Fruit fly (Drosophila melanogaster) whole organism, wandering third instar larva: Measurements from ENCODE around the gene rho-6.

ENCODE experiments used
- Abd-B ChIP-seq: fragments of >200 bp; optimal IDR thresholded peaks from 2 replicates; lab custom pipeline; 2017; ENCODE audit warnings: missing biosample characterization, missing genetic modification characterization
- CG32264 ChIP-seq: fragments of 200-800 bp; sonication (Bioruptor generic); optimal IDR thresholded peaks from 2 replicates; lab custom pipeline; 2016; ENCODE audit warnings: missing biosample characterization, missing genetic modification characterization
- CG9705 ChIP-seq: fragments of 200-800 bp; sonication (Bioruptor generic); optimal IDR thresholded peaks from 2 replicates; lab custom pipeline; 2018; ENCODE audit warnings: missing biosample characterization, mild to moderate bottlenecking, missing genetic modification characterization
- CrebA ChIP-seq: fragments of 200-800 bp; sonication (Bioruptor generic); optimal IDR thresholded peaks from 2 replicates; lab custom pipeline; 2016; ENCODE audit warnings: missing biosample characterization, mild to moderate bottlenecking, missing genetic modification characterization, borderline replicate concordance
- Dfd ChIP-seq: fragments of >200 bp; optimal IDR thresholded peaks from 2 replicates; lab custom pipeline; 2017; ENCODE audit warnings: missing biosample characterization, missing genetic modification characterization
- Dif ChIP-seq: fragments of 200-275, 200-300 bp; sonication (Bioruptor generic); optimal IDR thresholded peaks from 2 replicates; lab custom pipeline; 2018; ENCODE audit warnings: missing biosample characterization, missing genetic modification characterization; ENCODE audit not compliant: partially characterized antibody
- GATAd ChIP-seq: sonication (Bioruptor generic); optimal IDR thresholded peaks from 2 replicates; lab custom pipeline; 2016; ENCODE audit warnings: missing biosample characterization, missing genetic modification characterization
- HLH106 ChIP-seq: fragments of 200-800 bp; optimal IDR thresholded peaks from 3 replicates; lab custom pipeline; 2019; ENCODE audit warnings: missing biosample characterization, mild to moderate bottlenecking, missing genetic modification characterization, moderate library complexity
- Hnf4 ChIP-seq: fragments of 200-800 bp; sonication (Bioruptor generic); optimal IDR thresholded peaks from 2 replicates; lab custom pipeline; 2016; ENCODE audit warnings: missing biosample characterization, mild to moderate bottlenecking, missing genetic modification characterization
- Hr78 ChIP-seq: fragments of >200 bp; optimal IDR thresholded peaks from 2 replicates; lab custom pipeline; 2017; ENCODE audit warnings: missing biosample characterization, missing genetic modification characterization
- Hr83 ChIP-seq: fragments of 200-300 bp; sonication (Bioruptor generic); optimal IDR thresholded peaks from 2 replicates; lab custom pipeline; 2016; ENCODE audit warnings: missing biosample characterization, mild to moderate bottlenecking, missing genetic modification characterization, moderate library complexity; ENCODE audit not compliant: poor library complexity, severe bottlenecking
- Jra ChIP-seq: sonication (Bioruptor generic); optimal IDR thresholded peaks from 2 replicates; lab custom pipeline; 2016; ENCODE audit warnings: missing biosample characterization, missing genetic modification characterization
- Mio ChIP-seq: sonication (Bioruptor generic); optimal IDR thresholded peaks from 2 replicates; lab custom pipeline; 2016; ENCODE audit warnings: missing biosample characterization, missing genetic modification characterization
- Myc ChIP-seq: fragments of >200 bp; optimal IDR thresholded peaks from 2 replicates; lab custom pipeline; 2017
- N ChIP-seq: fragments of >200 bp; optimal IDR thresholded peaks from 2 replicates; lab custom pipeline; 2018; ENCODE audit warnings: missing biosample characterization, missing external identifiers, missing genetic modification characterization
- OdsH ChIP-seq: fragments of 200-800 bp; sonication (Bioruptor generic); optimal IDR thresholded peaks from 2 replicates; lab custom pipeline; 2016; ENCODE audit warnings: missing biosample characterization, mild to moderate bottlenecking, missing genetic modification characterization
- Rel ChIP-seq, 2 experiments: fragments of 200-800 bp; sonication (Bioruptor generic) in 1 of 2; optimal IDR thresholded peaks; 2 replicates in 1 of 2; 3 replicates in 1 of 2; lab custom pipeline; 2016 to 2019; ENCODE audit warnings: mild to moderate bottlenecking in 2 of 2, missing biosample characterization in 2 of 2, missing genetic modification characterization in 2 of 2, moderate library complexity in 1 of 2
- Sp1 ChIP-seq: fragments of 200-800 bp; sonication (Bioruptor generic); optimal IDR thresholded peaks from 3 replicates; lab custom pipeline; 2019; ENCODE audit warnings: missing biosample characterization, mild to moderate bottlenecking, missing genetic modification characterization, moderate library complexity
- Vsx2 ChIP-seq: fragments of 200-300, 225-300 bp; sonication (Bioruptor generic); optimal IDR thresholded peaks from 2 replicates; lab custom pipeline; 2018; ENCODE audit warnings: missing biosample characterization, missing genetic modification characterization; ENCODE audit not compliant: partially characterized antibody
- br ChIP-seq: fragments of 200-800 bp; sonication (Bioruptor generic); optimal IDR thresholded peaks from 2 replicates; lab custom pipeline; 2016; ENCODE audit warnings: missing biosample characterization, missing genetic modification characterization
- brk ChIP-seq: fragments of 200-800 bp; sonication (Bioruptor generic); optimal IDR thresholded peaks from 2 replicates; lab custom pipeline; 2016; ENCODE audit warnings: missing biosample characterization, mild to moderate bottlenecking, missing genetic modification characterization
- dl ChIP-seq, 2 experiments: fragments of 175-275, 200-275 bp in 1 of 2; fragments of 200-275 bp in 1 of 2; sonication (Bioruptor generic); optimal IDR thresholded peaks; lab custom pipeline; 2018; ENCODE audit warnings: mild to moderate bottlenecking in 2 of 2, missing biosample characterization in 2 of 2, missing genetic modification characterization in 2 of 2, moderate library complexity in 2 of 2; ENCODE audit not compliant: partially characterized antibody in 2 of 2, insufficient read depth in 1 of 2
- dmrt93B ChIP-seq: fragments of 200-800 bp; sonication (Bioruptor generic); optimal IDR thresholded peaks from 2 replicates; lab custom pipeline; 2018; ENCODE audit warnings: missing biosample characterization, mild to moderate bottlenecking, missing genetic modification characterization
- dsf ChIP-seq: sonication (Bioruptor generic); optimal IDR thresholded peaks from 2 replicates; lab custom pipeline; 2016; ENCODE audit warnings: missing biosample characterization, missing genetic modification characterization, borderline replicate concordance
- ey ChIP-seq: fragments of 200-800 bp; sonication (Bioruptor generic); optimal IDR thresholded peaks from 2 replicates; lab custom pipeline; 2016; ENCODE audit warnings: missing biosample characterization, missing genetic modification characterization
- foxo ChIP-seq, 2 experiments: fragments of 200-800 bp; sonication (Bioruptor generic); optimal IDR thresholded peaks; 2 replicates in 1 of 2; 3 replicates in 1 of 2; lab custom pipeline; 2016 to 2017; ENCODE audit warnings: missing biosample characterization in 2 of 2, missing genetic modification characterization in 2 of 2
- fru ChIP-seq: fragments of 200-800 bp; sonication (Bioruptor generic); optimal IDR thresholded peaks from 3 replicates; lab custom pipeline; 2016; ENCODE audit warnings: missing biosample characterization, mild to moderate bottlenecking, missing genetic modification characterization
- h ChIP-seq: fragments of 200-800 bp; sonication (Bioruptor generic); optimal IDR thresholded peaks from 3 replicates; lab custom pipeline; 2016; ENCODE audit warnings: missing biosample characterization, mild to moderate bottlenecking, missing genetic modification characterization
- jim ChIP-seq: fragments of 175-275, 200-325 bp; sonication (Bioruptor generic); optimal IDR thresholded peaks from 2 replicates; lab custom pipeline; 2016; ENCODE audit warnings: missing biosample characterization, mild to moderate bottlenecking, missing genetic modification characterization
- lola ChIP-seq: fragments of >200 bp; optimal IDR thresholded peaks from 2 replicates; lab custom pipeline; 2017; ENCODE audit warnings: missing biosample characterization, missing genetic modification characterization
- pan ChIP-seq: fragments of >200 bp; optimal IDR thresholded peaks from 2 replicates; lab custom pipeline; 2017
- psq ChIP-seq: fragments of 200-800 bp; sonication (Bioruptor generic); optimal IDR thresholded peaks from 3 replicates; lab custom pipeline; 2017; ENCODE audit warnings: missing biosample characterization, mild to moderate bottlenecking, missing genetic modification characterization, moderate library complexity
- rgr ChIP-seq: fragments of 200-800 bp; sonication (Bioruptor generic); optimal IDR thresholded peaks from 3 replicates; lab custom pipeline; 2016; ENCODE audit warnings: missing biosample characterization, mild to moderate bottlenecking, missing genetic modification characterization
- sage ChIP-seq: fragments of 200-800 bp; sonication (Bioruptor generic); optimal IDR thresholded peaks from 2 replicates; lab custom pipeline; 2016; ENCODE audit warnings: missing biosample characterization, mild to moderate bottlenecking, missing genetic modification characterization
- sv ChIP-seq: fragments of 200-800 bp; sonication (Bioruptor generic); optimal IDR thresholded peaks from 3 replicates; lab custom pipeline; 2016; ENCODE audit warnings: missing biosample characterization, missing genetic modification characterization
- tai ChIP-seq: sonication (Bioruptor generic); optimal IDR thresholded peaks from 2 replicates; lab custom pipeline; 2016; ENCODE audit warnings: missing biosample characterization, missing genetic modification characterization
- usp ChIP-seq: fragments of >200 bp; optimal IDR thresholded peaks from 2 replicates; lab custom pipeline; 2017; ENCODE audit warnings: missing biosample characterization, missing genetic modification characterization
- woc ChIP-seq: sonication (Bioruptor generic); optimal IDR thresholded peaks from 2 replicates; lab custom pipeline; 2016; ENCODE audit warnings: missing biosample characterization, mild to moderate bottlenecking, missing genetic modification characterization

rho-6 gene

dm6 chr2L:12107087-12107486 is 26.1 kb downstream of the rho-6 start:
- TF ChIP-seq Abd-B (GFP tag; lab: Kevin White, UChicago) = no peak
- no peak for TF ChIP-seq sv
- no peak for TF ChIP-seq br (GFP tag; lab: Kevin White, UChicago)
- TF ChIP-seq Hr83 (GFP tag; lab: Kevin White, UChicago) = no peak

dm6 chr2L:12103231-12104210 is 29.7 kb downstream of the rho-6 start, which contains the start of the genes Patsas and ThrRS:
Patsas (minus strand) TSS chr2L:12103285.
ThrRS (plus strand) TSS chr2L:12103751.
- no peak for TF ChIP-seq Mio (GFP tag; lab: Kevin White, UChicago)
- no peak for TF ChIP-seq h (GFP tag; lab: Kevin White, UChicago)
- TF ChIP-seq pan (lab: Kevin White, UChicago) = no peak
- peak; percentile 55 for TF ChIP-seq psq
- peak; percentile 85 for TF ChIP-seq sv
- no peak for TF ChIP-seq Jra (GFP tag; lab: Kevin White, UChicago)
- no peak for TF ChIP-seq Dfd (GFP tag; lab: Kevin White, UChicago)
- TF ChIP-seq GATAd (GFP tag; lab: Kevin White, UChicago) = no peak
- TF ChIP-seq Vsx2 (GFP tag; lab: Kevin White, UChicago) = no peak
- TF ChIP-seq rgr (GFP tag; lab: Kevin White, UChicago) = peak; percentile 77
- TF ChIP-seq Abd-B (GFP tag; lab: Kevin White, UChicago) = no peak
- TF ChIP-seq CG32264 (GFP tag; lab: Kevin White, UChicago) = no peak
- TF ChIP-seq lola (GFP tag; lab: Kevin White, UChicago) = no peak
- TF ChIP-seq usp (GFP tag; lab: Kevin White, UChicago) = no peak
- TF ChIP-seq dl (GFP tag; optimal IDR thresholded peaks at IDR 0.05; lab: Kevin White, UChicago; ENCODE audit: insufficient read depth in 1 of 2, partially characterized antibody in 2 of 2) = no peak
- no peak for TF ChIP-seq tai
- TF ChIP-seq br (GFP tag; lab: Kevin White, UChicago) = peak; percentile 56
- no peak for TF ChIP-seq Rel (GFP tag; optimal IDR thresholded peaks at IDR 0.05; lab: Kevin White, UChicago)
- peak; percentile 36 for TF ChIP-seq Rel (tag; optimal IDR thresholded peaks at IDR 0.05; lab: Kevin White, UChicago)
- peak; percentile 66 for TF ChIP-seq ey
- TF ChIP-seq dsf (GFP tag; lab: Kevin White, UChicago) = no peak
- TF ChIP-seq Sp1 (GFP tag; lab: Kevin White, UChicago) = peak; percentile 78
- TF ChIP-seq Myc (lab: Kevin White, UChicago) = peak; percentile 6
- no peak for TF ChIP-seq CrebA
- no peak for TF ChIP-seq sage
- TF ChIP-seq N (GFP tag; lab: Kevin White, UChicago) = peak; percentile 77
- TF ChIP-seq brk (GFP tag; lab: Kevin White, UChicago) = no peak
- no peak for TF ChIP-seq jim (GFP tag; lab: Kevin White, UChicago)
- TF ChIP-seq OdsH (GFP tag; lab: Kevin White, UChicago) = peak; percentile 61
- TF ChIP-seq fru (GFP tag; lab: Kevin White, UChicago) = no peak
- TF ChIP-seq HLH106 (tag; lab: Kevin White, UChicago) = peak; percentile 82
- TF ChIP-seq Hr83 (GFP tag; lab: Kevin White, UChicago) = no peak
- TF ChIP-seq woc (GFP tag; lab: Kevin White, UChicago) = no peak
- TF ChIP-seq dmrt93B (GFP tag; lab: Kevin White, UChicago) = no peak
- no peak for TF ChIP-seq Hnf4 (GFP tag; lab: Kevin White, UChicago)
- no peak for TF ChIP-seq Dif
- peak; percentile 30 for TF ChIP-seq Hr78 (GFP tag; lab: Kevin White, UChicago)
- TF ChIP-seq foxo (GFP tag; optimal IDR thresholded peaks at IDR 0.05; lab: Kevin White, UChicago) = peak in 1 of 2 experiments; percentile 83
- TF ChIP-seq CG9705 (GFP tag; lab: Kevin White, UChicago) = peak; percentile 43
- TF ChIP-seq, all 38 proteins: peak for 14
